Worm (Caenorhabditis elegans) whole organism, young adult: ENCODE results near the gene C27B7.5.

ENCODE experiments used
- ets-4 ChIP-seq: fragments of 200-800 bp; sonication (Bioruptor generic); optimal IDR thresholded peaks from 2 replicates; lab custom pipeline; 2018; ENCODE audit warnings: mild to moderate bottlenecking, missing genetic modification characterization, missing compliant biosample characterization
- rec-8 ChIP-seq, 2 experiments: sonication (generic microtip); optimal IDR thresholded peaks; 2 replicates each; lab custom pipeline; 2016; ENCODE audit warnings: mild to moderate bottlenecking in 2 of 2, missing genetic modification characterization in 2 of 2, missing genetic modification reagents in 2 of 2, missing genotype in 2 of 2, missing biosample characterization in 1 of 2, missing compliant biosample characterization in 1 of 2, moderate library complexity in 1 of 2
- snpc-4 ChIP-seq, 5 experiments: fragments of 150-350 bp in 1 of 5; sonication (generic microtip) in 4 of 5; optimal IDR thresholded peaks; 2 replicates each; lab custom pipeline; 2014 to 2018; ENCODE audit warnings: missing genetic modification characterization in 5 of 5, missing biosample characterization in 3 of 5, antibody characterized with exemption in 2 of 5, mild to moderate bottlenecking in 2 of 5, missing compliant biosample characterization in 2 of 5, missing genotype in 2 of 5, moderate library complexity in 2 of 5, missing genetic modification reagents in 1 of 5
- unc-130 ChIP-seq: sonication (generic microtip); optimal IDR thresholded peaks from 2 replicates; lab custom pipeline; 2016; ENCODE audit warnings: missing genetic modification reagents, missing genetic modification characterization, missing compliant biosample characterization
- ztf-18 ChIP-seq: sonication (generic microtip); optimal IDR thresholded peaks from 2 replicates; lab custom pipeline; 2016; ENCODE audit warnings: missing genotype, mild to moderate bottlenecking, missing genetic modification characterization, missing compliant biosample characterization

- TF ChIP-seq ets-4 (GFP tag; lab: Kevin White, UChicago) (no peak), ztf-18 (tag; lab: Kevin White, UChicago) (no peak), snpc-4 (GFP tag; optimal IDR thresholded peaks at IDR 0.05; lab: Kevin White, UChicago) (no peak), snpc-4 (tag; optimal IDR thresholded peaks at IDR 0.05; lab: Kevin White, UChicago) (no peak), rec-8 (tag; optimal IDR thresholded peaks at IDR 0.05; lab: Kevin White, UChicago) (no peak), unc-130 (no peak)
These were observed 50.6 kb downstream of the C27B7.5 start for ce11 chrIV:8951953-8952567.
